Worm (Caenorhabditis elegans): Measurements from ENCODE around the gene eef-1G.

ce11 chrV:10918373-10918772 is 47.1 kb upstream of the eef-1G start, which contains the start of gene F58B4.2:
- no peak for TF ChIP-seq med-1 (GFP tag; optimal IDR thresholded peaks at IDR 0.05; ENCODE audit: insufficient read depth)
- TF ChIP-seq flt-1 (GFP tag; IDR thresholded peaks at IDR 0.05): no peak
- TF ChIP-seq ztf-29 (GFP tag; IDR thresholded peaks at IDR 0.05): no peak
- TF ChIP-seq ref-1 (GFP tag; conservative IDR thresholded peaks at IDR 0.05): no peak
